Fruit fly (Drosophila melanogaster) whole organism, embryonic: ENCODE data around the gene CG42592.

Experiments used
- BEAF-32 ChIP-seq: fragments of 200-800 bp; sonication (Bioruptor generic); optimal IDR thresholded peaks from 3 replicates; lab custom pipeline; 2017; ENCODE audit warnings: missing biosample characterization, missing genetic modification characterization, mild to moderate bottlenecking, moderate library complexity, missing genetic modification reagents
- CG10543 ChIP-seq: fragments of 200-800 bp; sonication (Bioruptor generic); optimal IDR thresholded peaks from 3 replicates; lab custom pipeline; 2017; ENCODE audit warnings: missing biosample characterization, mild to moderate bottlenecking, missing genetic modification characterization, moderate library complexity
- CG1233 ChIP-seq: fragments of 200-800 bp; sonication (Bioruptor generic); optimal IDR thresholded peaks from 4 replicates; lab custom pipeline; 2018; ENCODE audit warnings: missing biosample characterization, mild to moderate bottlenecking, missing genetic modification characterization
- CG12391 ChIP-seq: fragments of 200-800 bp; sonication (Bioruptor generic); optimal IDR thresholded peaks from 3 replicates; lab custom pipeline; 2018; ENCODE audit warnings: missing biosample characterization, mild to moderate bottlenecking, missing genetic modification characterization, moderate library complexity
- CG13624 ChIP-seq: fragments of 200-800 bp; sonication (Bioruptor generic); optimal IDR thresholded peaks from 2 replicates; lab custom pipeline; 2016; ENCODE audit warnings: missing biosample characterization, missing genetic modification characterization
- CG14710 ChIP-seq: fragments of 200-800 bp; sonication (Bioruptor generic); optimal IDR thresholded peaks from 3 replicates; lab custom pipeline; 2019; ENCODE audit warnings: missing biosample characterization, mild to moderate bottlenecking, missing genetic modification characterization, moderate library complexity
- CG14860 ChIP-seq: fragments of 200-800 bp; sonication (Bioruptor generic); IDR thresholded peaks from 3 replicates; pipeline ENCODE4 v1.3.6; 2022; ENCODE audit warnings: missing biosample characterization, missing genetic modification characterization; ENCODE audit not compliant: partially characterized antibody
- CG15269 ChIP-seq: fragments of 200-800 bp; sonication (Bioruptor generic); optimal IDR thresholded peaks from 2 replicates; lab custom pipeline; 2018; ENCODE audit warnings: missing biosample characterization, mild to moderate bottlenecking, missing genetic modification characterization, moderate library complexity
- CG15479 ChIP-seq: fragments of 200-800 bp; sonication (Bioruptor generic); optimal IDR thresholded peaks from 3 replicates; lab custom pipeline; 2019; ENCODE audit warnings: missing biosample characterization, mild to moderate bottlenecking, missing genetic modification characterization, moderate library complexity
- CG15514 ChIP-seq: fragments of 200-800 bp; sonication (Bioruptor generic); optimal IDR thresholded peaks from 3 replicates; lab custom pipeline; 2017; ENCODE audit warnings: missing biosample characterization, missing genetic modification characterization, mild to moderate bottlenecking, moderate library complexity, missing genetic modification reagents
- CG2889 ChIP-seq: fragments of 200-800 bp; sonication (Bioruptor generic); IDR thresholded peaks from 3 replicates; pipeline ENCODE4 v1.3.6; 2022; ENCODE audit warnings: missing biosample characterization, missing genetic modification characterization
- CG30020 ChIP-seq: fragments of 200-800 bp; optimal IDR thresholded peaks from 2 replicates; lab custom pipeline; 2019; ENCODE audit warnings: missing biosample characterization, mild to moderate bottlenecking, missing genetic modification characterization, moderate library complexity
- CG4328 ChIP-seq: fragments of 200-800 bp; sonication (Bioruptor generic); optimal IDR thresholded peaks from 3 replicates; lab custom pipeline; 2017; ENCODE audit warnings: missing biosample characterization, missing genetic modification reagents, missing genetic modification characterization
- CG7556 ChIP-seq: fragments of 200-800 bp; sonication (Bioruptor generic); optimal IDR thresholded peaks from 2 replicates; lab custom pipeline; 2017; ENCODE audit warnings: missing biosample characterization, mild to moderate bottlenecking, missing genetic modification characterization
- Ets97D ChIP-seq: fragments of 200-800 bp; sonication (Bioruptor generic); optimal IDR thresholded peaks from 3 replicates; lab custom pipeline; 2016; ENCODE audit warnings: missing biosample characterization, missing genetic modification characterization
- H2.0 ChIP-seq: fragments of 200-800 bp; sonication (Bioruptor generic); IDR thresholded peaks from 2 replicates; pipeline ENCODE4 v1.3.6; 2022; ENCODE audit warnings: missing biosample characterization, missing genetic modification characterization
- HHEX ChIP-seq: fragments of 200-800 bp; sonication (Bioruptor generic); optimal IDR thresholded peaks from 3 replicates; lab custom pipeline; 2017; ENCODE audit warnings: missing biosample characterization, mild to moderate bottlenecking, missing genetic modification characterization, missing genetic modification reagents
- HLH3B ChIP-seq: fragments of 200-800 bp; sonication (Bioruptor generic); IDR thresholded peaks from 2 replicates; pipeline ENCODE4 v1.3.6; 2022; ENCODE audit warnings: missing biosample characterization, missing genetic modification characterization
- Hsf ChIP-seq: fragments of 200-800 bp; sonication (Bioruptor generic); optimal IDR thresholded peaks from 3 replicates; lab custom pipeline; 2016; ENCODE audit warnings: missing biosample characterization, missing genetic modification characterization
- Max ChIP-seq: fragments of 200-800 bp; sonication (Bioruptor generic); optimal IDR thresholded peaks from 2 replicates; lab custom pipeline; 2016; ENCODE audit warnings: missing biosample characterization, mild to moderate bottlenecking, missing genetic modification characterization
- NFAT ChIP-seq: fragments of 200-800 bp; sonication (Bioruptor generic); IDR thresholded peaks from 2 replicates; pipeline ENCODE4 v1.3.6; 2022; ENCODE audit warnings: missing biosample characterization, missing genetic modification characterization
- Opbp ChIP-seq: fragments of 200-800 bp; sonication (Bioruptor generic); IDR thresholded peaks from 3 replicates; pipeline ENCODE4 v1.3.6; 2022; ENCODE audit warnings: missing biosample characterization, missing genetic modification characterization; ENCODE audit not compliant: partially characterized antibody
- Ravus ChIP-seq: fragments of 200-800 bp; sonication (Bioruptor generic); IDR thresholded peaks from 2 replicates; pipeline ENCODE4 v1.3.6; 2022; ENCODE audit warnings: missing biosample characterization, missing genetic modification characterization
- Rfx ChIP-seq: fragments of 200-800 bp; sonication (Bioruptor generic); IDR thresholded peaks from 2 replicates; pipeline ENCODE4 v1.3.6; 2022; ENCODE audit warnings: missing biosample characterization, missing genetic modification characterization
- Six4 ChIP-seq: fragments of 200-800 bp; sonication (Bioruptor generic); optimal IDR thresholded peaks from 2 replicates; lab custom pipeline; 2016; ENCODE audit warnings: missing biosample characterization, missing genetic modification characterization
- Sox100B ChIP-seq: fragments of 200-800 bp; sonication (Bioruptor generic); optimal IDR thresholded peaks from 3 replicates; lab custom pipeline; 2018; ENCODE audit warnings: missing biosample characterization, mild to moderate bottlenecking, missing genetic modification characterization
- Vsx1 ChIP-seq: fragments of 200-800 bp; sonication (Bioruptor generic); optimal IDR thresholded peaks from 2 replicates; lab custom pipeline; 2017; ENCODE audit warnings: missing biosample characterization, mild to moderate bottlenecking, missing genetic modification characterization, missing genetic modification reagents
- Xbp1 ChIP-seq: fragments of 200-800 bp; sonication (Bioruptor generic); optimal IDR thresholded peaks from 3 replicates; lab custom pipeline; 2016; ENCODE audit warnings: missing biosample characterization, mild to moderate bottlenecking, missing genetic modification characterization
- abd-A ChIP-seq: fragments of 200-800 bp; sonication (Bioruptor generic); optimal IDR thresholded peaks from 3 replicates; lab custom pipeline; 2019; ENCODE audit warnings: missing biosample characterization, mild to moderate bottlenecking, missing genetic modification characterization, moderate library complexity
- ci ChIP-seq: fragments of 200-800 bp; sonication (Bioruptor generic); IDR thresholded peaks from 3 replicates; pipeline ENCODE4 v1.3.6; 2022; ENCODE audit warnings: missing biosample characterization, missing genetic modification characterization
- ewg ChIP-seq: fragments of 200-800 bp; sonication (Bioruptor generic); optimal IDR thresholded peaks from 3 replicates; lab custom pipeline; 2017; ENCODE audit warnings: mild to moderate bottlenecking, missing biosample characterization, missing genetic modification reagents, missing genetic modification characterization
- fd3F ChIP-seq: fragments of 200-800 bp; sonication (Bioruptor generic); optimal IDR thresholded peaks from 2 replicates; lab custom pipeline; 2018; ENCODE audit warnings: missing biosample characterization, mild to moderate bottlenecking, missing genetic modification characterization, moderate library complexity
- grau ChIP-seq: fragments of 200-800 bp; optimal IDR thresholded peaks from 3 replicates; lab custom pipeline; 2019; ENCODE audit warnings: missing biosample characterization, mild to moderate bottlenecking, missing genetic modification characterization, moderate library complexity
- hbn ChIP-seq: fragments of 200-800 bp; sonication (Bioruptor generic); IDR thresholded peaks from 2 replicates; pipeline ENCODE4 v1.3.6; 2022; ENCODE audit warnings: missing biosample characterization, missing genetic modification characterization; ENCODE audit not compliant: partially characterized antibody
- hkb ChIP-seq, 2 experiments: fragments of 200-800 bp in 1 of 2; fragments of >200 bp in 1 of 2; sonication (Bioruptor generic) in 1 of 2; IDR thresholded peaks in 1 of 2; optimal IDR thresholded peaks in 1 of 2; 2 replicates each; pipeline versions ENCODE4 v1.3.6 to Lab custom; 2017 to 2022; ENCODE audit warnings: missing biosample characterization in 1 of 2, missing genetic modification characterization in 1 of 2
- ind ChIP-seq: fragments of 200-800 bp; sonication (Bioruptor generic); optimal IDR thresholded peaks from 3 replicates; lab custom pipeline; 2016; ENCODE audit warnings: missing biosample characterization, missing genetic modification characterization
- lbe ChIP-seq: fragments of 200-800 bp; sonication (Bioruptor generic); optimal IDR thresholded peaks from 2 replicates; lab custom pipeline; 2016; ENCODE audit warnings: missing biosample characterization, mild to moderate bottlenecking, missing genetic modification characterization
- mld ChIP-seq: fragments of 200-800 bp; sonication (Bioruptor generic); IDR thresholded peaks from 3 replicates; pipeline ENCODE4 v1.3.6; 2022; ENCODE audit warnings: missing biosample characterization, missing genetic modification characterization; ENCODE audit not compliant: partially characterized antibody
- nmo ChIP-seq: fragments of 200-800 bp; sonication (Bioruptor generic); optimal IDR thresholded peaks from 2 replicates; lab custom pipeline; 2018; ENCODE audit warnings: missing biosample characterization, mild to moderate bottlenecking, missing genetic modification characterization, moderate library complexity
- nom ChIP-seq: fragments of 200-800 bp; sonication (Bioruptor generic); optimal IDR thresholded peaks from 2 replicates; lab custom pipeline; 2017; ENCODE audit warnings: missing biosample characterization, missing genetic modification characterization, mild to moderate bottlenecking, moderate library complexity, missing genetic modification reagents
- pho ChIP-seq: fragments of 200-800 bp; sonication (Bioruptor generic); optimal IDR thresholded peaks from 2 replicates; lab custom pipeline; 2016; ENCODE audit warnings: missing biosample characterization, missing genetic modification characterization
- sd ChIP-seq: fragments of 200-800 bp; sonication (Bioruptor generic); optimal IDR thresholded peaks from 3 replicates; lab custom pipeline; 2018; ENCODE audit warnings: missing biosample characterization, mild to moderate bottlenecking, missing genetic modification characterization, moderate library complexity
- sens-2 ChIP-seq: fragments of 200-800 bp; sonication (Bioruptor generic); IDR thresholded peaks from 2 replicates; pipeline ENCODE4 v1.3.6; 2022; ENCODE audit warnings: missing biosample characterization, missing genetic modification characterization
- sisA ChIP-seq: fragments of 200-800 bp; sonication (Bioruptor generic); IDR thresholded peaks from 2 replicates; pipeline ENCODE4 v1.3.6; 2022; ENCODE audit warnings: missing biosample characterization, missing genetic modification characterization
- ttk ChIP-seq: fragments of 200-800 bp; sonication (Bioruptor generic); IDR thresholded peaks from 2 replicates; pipeline ENCODE4 v2.1.2; 2022; ENCODE audit warnings: missing biosample characterization, missing genetic modification characterization
- unpg ChIP-seq: fragments of 200-800 bp; sonication (Bioruptor generic); optimal IDR thresholded peaks from 3 replicates; lab custom pipeline; 2018; ENCODE audit warnings: missing biosample characterization, mild to moderate bottlenecking, missing genetic modification characterization, moderate library complexity
- yki ChIP-seq: fragments of >200 bp; optimal IDR thresholded peaks from 3 replicates; lab custom pipeline; 2018
- zen ChIP-seq: fragments of 200-800 bp; sonication (Bioruptor generic); optimal IDR thresholded peaks from 3 replicates; lab custom pipeline; 2018; ENCODE audit warnings: missing biosample characterization, mild to moderate bottlenecking, missing genetic modification characterization, moderate library complexity

CG42592 gene

dm6 chr3R:29868676-29869349 lies 32.7 kb upstream of the CG42592 start, which contains the start of gene Zip99C (continued):
- TF ChIP-seq CG4328 (peak; percentile 2), Ravus (GFP tag; lab: Robert Waterston, UW) (no peak), Vsx1 (GFP tag; lab: Kevin White, UChicago) (peak; percentile 35), pho (GFP tag; lab: Kevin White, UChicago) (peak; percentile 12), NFAT (peak; percentile 22; the same call in 1 of the 2 replicates), nmo (GFP tag; lab: Kevin White, UChicago) (peak; percentile 63), ci (GFP tag; lab: Robert Waterston, UW) (peak; percentile 33; the same call in 2 of the 3 replicates), CG10543 (GFP tag; lab: Kevin White, UChicago) (peak; percentile 34), ind (GFP tag; lab: Kevin White, UChicago) (peak; percentile 46), CG15269 (tag; lab: Kevin White, UChicago) (peak; percentile 35), Max (GFP tag; lab: Kevin White, UChicago) (peak; percentile 55), Six4 (GFP tag; lab: Kevin White, UChicago) (no peak), CG2889 (GFP tag; lab: Robert Waterston, UW) (no peak), nom (GFP tag; lab: Kevin White, UChicago) (peak; percentile 32), BEAF-32 (GFP tag; lab: Kevin White, UChicago) (peak; percentile 94), CG1233 (no peak), zen (peak; percentile 44), CG13624 (GFP tag; lab: Kevin White, UChicago) (no peak), Rfx (GFP tag; lab: Robert Waterston, UW) (peak; percentile 56), Opbp (GFP tag; lab: Robert Waterston, UW) (peak; percentile 89), ttk (GFP tag; lab: Robert Waterston, UW) (no peak), Xbp1 (GFP tag; lab: Kevin White, UChicago) (peak; percentile 49), HHEX (no peak), HLH3B (0 out of 2 replicates have a peak, but pooled peaks have one; percentile 26), Hsf (peak; percentile 16), sens-2 (GFP tag; lab: Robert Waterston, UW) (no peak), H2.0 (GFP tag; lab: Robert Waterston, UW) (peak; percentile 36; the same call in 1 of the 2 replicates), mld (peak; percentile 81), CG14710 (tag; lab: Kevin White, UChicago) (peak; percentile 81), Sox100B (GFP tag; lab: Kevin White, UChicago) (no peak), sisA (GFP tag; lab: Robert Waterston, UW) (no peak; the same call in 1 of the 2 replicates), abd-A (tag; lab: Kevin White, UChicago) (no peak), sd (tag; lab: Kevin White, UChicago) (peak; percentile 89), Ets97D (peak; percentile 72), ewg (GFP tag; lab: Kevin White, UChicago) (no peak), yki (no peak), CG7556 (GFP tag; lab: Kevin White, UChicago) (peak; percentile 4), CG15514 (GFP tag; lab: Kevin White, UChicago) (no peak), lbe (peak; percentile 79), CG12391 (peak; percentile 65), unpg (GFP tag; lab: Kevin White, UChicago) (peak; percentile 31), grau (tag; lab: Kevin White, UChicago) (peak; percentile 41), fd3F (GFP tag; lab: Kevin White, UChicago) (no peak), CG14860 (GFP tag; lab: Robert Waterston, UW) (peak; percentile 85), hbn (peak; percentile 91), CG15479 (GFP tag; lab: Kevin White, UChicago) (peak; percentile 42), hkb (optimal IDR thresholded peaks at IDR 0.05; lab: Kevin White, UChicago) (peak; percentile 55), hkb (GFP tag; IDR thresholded peaks at IDR 0.05; lab: Robert Waterston, UW) (0 out of 2 replicates have a peak, but pooled peaks have one; percentile 23), CG30020 (tag; lab: Kevin White, UChicago) (peak; percentile 60)
